Fruit fly (Drosophila melanogaster) Kc167 (cell line): ENCODE data around the gene CG13060.

Experiments
- Myc ChIP-seq: fragments of >200 bp; optimal IDR thresholded peaks from 2 replicates; lab custom pipeline; 2017; ENCODE audit warnings: missing external identifiers
- Sin3A ChIP-seq: fragments of >200 bp; optimal IDR thresholded peaks from 2 replicates; lab custom pipeline; 2018; ENCODE audit warnings: missing external identifiers
- h ChIP-seq: fragments of >200 bp; optimal IDR thresholded peaks from 3 replicates; lab custom pipeline; 2018; ENCODE audit warnings: missing external identifiers
- insv ChIP-seq: fragments of >200 bp; optimal IDR thresholded peaks from 3 replicates; lab custom pipeline; 2018; ENCODE audit warnings: missing external identifiers
- psq ChIP-seq: fragments of >200 bp; optimal IDR thresholded peaks from 2 replicates; lab custom pipeline; 2017; ENCODE audit warnings: missing external identifiers
- ttk ChIP-seq: sonication (Bioruptor generic); optimal IDR thresholded peaks from 2 replicates; lab custom pipeline; 2017; ENCODE audit warnings: missing external identifiers

CG13060 gene

dm6 chr3L:16357187-16357728 is 37.6 kb downstream of the CG13060 start:
- TF ChIP-seq ttk (lab: Kevin White, UChicago) (no peak), psq (lab: Kevin White, UChicago) (no peak), Sin3A (lab: Kevin White, UChicago) (no peak), h (lab: Kevin White, UChicago) (no peak)

DNA sequence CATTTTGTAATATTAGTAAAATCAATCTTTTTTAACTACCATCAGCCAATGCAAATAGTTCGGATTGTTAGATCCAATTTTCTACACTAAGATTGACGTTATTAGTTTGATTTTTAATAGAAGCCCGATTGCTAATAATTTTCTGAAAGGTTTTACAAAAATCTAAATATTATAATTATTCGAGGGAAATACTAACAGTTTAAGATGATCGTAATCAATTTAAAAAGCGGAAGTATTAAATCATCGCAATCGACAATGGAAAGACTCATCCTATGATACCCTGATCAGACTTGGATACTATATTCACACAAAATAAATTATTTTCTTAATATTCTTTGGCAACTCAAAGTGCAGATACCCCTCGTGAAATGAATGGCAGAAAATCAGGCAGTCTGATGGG is 38.2 kb downstream of the CG13060 start:
- no peak for TF ChIP-seq ttk (lab: Kevin White, UChicago)

- no peak for TF ChIP-seq Myc (lab: Kevin White, UChicago)
- TF ChIP-seq psq (lab: Kevin White, UChicago): no peak
- no peak for TF ChIP-seq h (lab: Kevin White, UChicago)
- TF ChIP-seq ttk (lab: Kevin White, UChicago): no peak
- no peak for TF ChIP-seq insv
- no peak for TF ChIP-seq Sin3A (lab: Kevin White, UChicago)
These were observed 39.6 kb downstream of the CG13060 start, which contains the start of gene ringer for dm6 chr3L:16359219-16359748. Gene ringer (minus strand): TSS chr3L:16359428.

DNA sequence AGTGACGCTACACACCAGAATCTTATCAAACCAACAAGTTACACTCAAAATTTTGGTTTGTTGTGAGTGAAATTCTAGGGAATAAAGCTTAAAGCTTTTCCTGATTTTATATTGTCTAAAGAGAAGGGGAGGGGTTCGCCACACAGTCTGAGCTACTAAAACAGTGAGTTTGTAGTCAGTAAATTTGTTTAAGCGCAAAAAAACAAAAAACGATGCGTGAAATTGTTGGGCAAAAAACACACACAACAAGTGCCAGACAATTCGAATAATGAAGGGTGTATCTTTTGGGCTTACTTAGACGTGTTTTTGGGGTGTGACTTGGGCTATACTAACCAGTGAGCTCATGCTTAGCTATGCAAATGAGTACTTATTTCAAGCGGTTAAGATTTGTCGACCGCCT is 40.1 kb downstream of the CG13060 start:
- TF ChIP-seq Sin3A (lab: Kevin White, UChicago) (no peak), h (lab: Kevin White, UChicago) (no peak), Myc (lab: Kevin White, UChicago) (no peak), insv (no peak)

dm6 chr3L:16361200-16361815 is 41.7 kb downstream of the CG13060 start:
- no peak for TF ChIP-seq ttk (lab: Kevin White, UChicago)
- no peak for TF ChIP-seq psq (lab: Kevin White, UChicago)
- TF ChIP-seq Myc (lab: Kevin White, UChicago): no peak
- TF ChIP-seq h (lab: Kevin White, UChicago): no peak
- TF ChIP-seq insv: no peak
- no peak for TF ChIP-seq Sin3A (lab: Kevin White, UChicago)

dm6 chr3L:16362119-16362653 is 42.5 kb downstream of the CG13060 start, which contains the start of gene Cpr72Ea:
Gene Cpr72Ea (plus strand): TSS chr3L:16362603.
- TF ChIP-seq Sin3A (lab: Kevin White, UChicago): no peak
- TF ChIP-seq h (lab: Kevin White, UChicago): no peak
- no peak for TF ChIP-seq Myc (lab: Kevin White, UChicago)
- TF ChIP-seq insv: no peak
- no peak for TF ChIP-seq ttk (lab: Kevin White, UChicago)
- no peak for TF ChIP-seq psq (lab: Kevin White, UChicago)

DNA sequence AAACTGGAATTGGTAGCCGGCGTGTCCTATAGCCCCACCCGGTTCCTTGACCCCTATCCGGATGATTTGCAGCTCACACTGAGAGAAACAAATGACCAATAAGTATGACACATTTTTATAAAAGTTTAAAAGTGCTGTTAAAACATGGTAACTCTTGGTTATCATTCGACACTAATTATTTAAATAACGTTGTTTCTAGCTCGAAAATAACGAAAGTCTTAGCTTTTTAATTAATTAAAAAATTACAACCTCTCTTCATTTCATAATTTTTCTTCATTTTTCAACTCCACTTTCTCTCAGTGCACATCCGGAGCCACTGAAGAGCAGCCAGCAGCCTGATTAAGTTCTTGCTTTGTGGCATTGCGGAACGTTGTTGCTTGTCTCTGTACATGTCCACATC is 44.5 kb downstream of the CG13060 start:
- TF ChIP-seq h (lab: Kevin White, UChicago) (no peak), Sin3A (lab: Kevin White, UChicago) (no peak), psq (lab: Kevin White, UChicago) (no peak), Myc (lab: Kevin White, UChicago) (no peak), ttk (lab: Kevin White, UChicago) (no peak), insv (no peak)

DNA sequence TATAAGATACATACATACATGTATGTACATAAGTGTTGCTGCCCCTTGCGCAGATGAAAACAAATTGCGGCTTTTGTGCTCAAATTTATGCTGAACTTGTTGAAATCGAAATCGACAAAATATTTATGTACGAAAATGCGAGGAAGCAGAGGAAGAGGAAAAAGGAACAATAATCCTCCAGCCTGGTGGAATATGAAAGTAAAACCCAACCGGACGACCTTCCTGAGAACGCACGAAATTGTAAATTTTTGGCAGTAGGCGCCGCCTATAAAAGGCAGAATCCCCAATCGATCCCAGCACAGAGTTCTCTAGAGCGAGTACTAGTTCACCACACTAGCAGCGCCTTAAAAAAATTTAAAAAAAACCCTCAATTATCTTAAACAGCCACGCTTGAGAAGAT is 44.9 kb downstream of the CG13060 start, which contains the start of gene Cpr72Eb:
Gene Cpr72Eb (plus strand): TSS at position 301 of the 400 bp plus-strand sequence.
- no peak for TF ChIP-seq h (lab: Kevin White, UChicago)
- no peak for TF ChIP-seq insv
- TF ChIP-seq Myc (lab: Kevin White, UChicago): no peak
- TF ChIP-seq psq (lab: Kevin White, UChicago): no peak
- no peak for TF ChIP-seq ttk (lab: Kevin White, UChicago)
- no peak for TF ChIP-seq Sin3A (lab: Kevin White, UChicago)

DNA sequence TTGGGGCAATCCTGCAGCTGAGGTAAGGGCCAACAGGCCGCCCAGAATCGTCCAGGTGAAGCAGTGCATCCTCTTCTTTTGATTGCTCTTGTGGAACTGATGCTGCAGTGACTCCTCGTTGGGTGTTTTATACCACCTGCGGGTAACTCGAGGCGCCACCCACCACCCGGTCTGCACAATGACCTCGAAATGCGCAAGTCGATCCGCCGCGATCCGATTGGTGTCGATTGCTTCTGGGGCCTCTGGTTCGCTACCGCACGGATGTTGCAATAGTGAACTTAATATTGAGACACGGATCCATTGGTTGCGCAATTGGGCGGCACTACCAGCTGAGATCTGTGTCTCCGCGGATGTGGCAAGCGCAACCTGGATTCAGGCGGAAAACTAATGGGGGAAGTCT is 47.6 kb downstream of the CG13060 start, which contains the start of gene Cpr72Ec:
Gene Cpr72Ec (minus strand): TSS at position 101 of the 400 bp plus-strand sequence.
- TF ChIP-seq Myc (lab: Kevin White, UChicago): no peak
- TF ChIP-seq psq (lab: Kevin White, UChicago): no peak
- no peak for TF ChIP-seq Sin3A (lab: Kevin White, UChicago)
- no peak for TF ChIP-seq h (lab: Kevin White, UChicago)
- TF ChIP-seq insv: no peak
- TF ChIP-seq ttk (lab: Kevin White, UChicago): no peak

- no peak for TF ChIP-seq insv
- no peak for TF ChIP-seq Sin3A (lab: Kevin White, UChicago)
- TF ChIP-seq h (lab: Kevin White, UChicago): no peak
- TF ChIP-seq ttk (lab: Kevin White, UChicago): no peak
- TF ChIP-seq Myc (lab: Kevin White, UChicago): no peak
- TF ChIP-seq psq (lab: Kevin White, UChicago): no peak
These were observed 48.5 kb downstream of the CG13060 start, which contains the start of gene CG4842 for dm6 chr3L:16368199-16368598. Gene CG4842 (plus strand): TSS chr3L:16368389.

dm6 chr3L:16369526-16369925 is 49.9 kb downstream of the CG13060 start, which contains the start of gene CG18814:
Gene CG18814 (plus strand): TSS chr3L:16369826.
- TF ChIP-seq insv: no peak
- TF ChIP-seq ttk (lab: Kevin White, UChicago): no peak
